Worm (Caenorhabditis elegans): Measurements from ENCODE around the gene gpa-3.

ce11 chrV:9316970-9317369 lies 42.6 kb downstream of the gpa-3 start:
- no peak for TF ChIP-seq syd-9 (tag; optimal IDR thresholded peaks at IDR 0.05)
- no peak for TF ChIP-seq pqm-1 (tag; optimal IDR thresholded peaks at IDR 0.05)
- TF ChIP-seq odd-2 (tag; optimal IDR thresholded peaks at IDR 0.05) = no peak
- TF ChIP-seq nhr-11 (tag; optimal IDR thresholded peaks at IDR 0.05) = no peak
- no peak for TF ChIP-seq ahr-1 (tag; optimal IDR thresholded peaks at IDR 0.05)
- TF ChIP-seq sox-4 (tag; optimal IDR thresholded peaks at IDR 0.05) = no peak
- no peak for TF ChIP-seq unc-55 (GFP tag; optimal IDR thresholded peaks at IDR 0.05)
- no peak for TF ChIP-seq pros-1 (tag; optimal IDR thresholded peaks at IDR 0.05)
- no peak for TF ChIP-seq rnt-1 (tag; optimal IDR thresholded peaks at IDR 0.05)
- TF ChIP-seq ama-1 (optimal IDR thresholded peaks at IDR 0.05) = no peak
- TF ChIP-seq ceh-14 (tag; optimal IDR thresholded peaks at IDR 0.05) = no peak

All from whole organism, late embryonic.